Worm (Caenorhabditis elegans): ENCODE results near the gene F44B9.5.

- no peak for TF ChIP-seq ama-1 (optimal IDR thresholded peaks at IDR 0.05)
- no peak for TF ChIP-seq ama-1 (GFP tag; optimal IDR thresholded peaks at IDR 0.05)
- no peak for TF ChIP-seq lir-1 (GFP tag; conservative IDR thresholded peaks at IDR 0.05)
- no peak for TF ChIP-seq hlh-26 (GFP tag; conservative IDR thresholded peaks at IDR 0.05)
- TF ChIP-seq Y53G8AR.9 (GFP tag; conservative IDR thresholded peaks at IDR 0.05), result no peak
- TF ChIP-seq lsl-1 (GFP tag; optimal IDR thresholded peaks at IDR 0.05), result no peak
- TF ChIP-seq ztf-25 (GFP tag; IDR thresholded peaks at IDR 0.05), result no peak
- no peak for TF ChIP-seq bed-1 (GFP tag; IDR thresholded peaks at IDR 0.05)
- TF ChIP-seq unc-62 (GFP tag; optimal IDR thresholded peaks at IDR 0.05), result no peak
- TF ChIP-seq B0336.3 (GFP tag; IDR thresholded peaks at IDR 0.05), result no peak
- TF ChIP-seq unc-130 (GFP tag; optimal IDR thresholded peaks at IDR 0.05), result no peak
- TF ChIP-seq Y67H2A.10 (GFP tag; conservative IDR thresholded peaks at IDR 0.05), result no peak
- no peak for TF ChIP-seq let-526 (GFP tag; IDR thresholded peaks at IDR 0.05)
Observed at ce11 chrIII:8036497-8036896, 20.2 kb upstream of the F44B9.5 start.
